Fruit fly (Drosophila melanogaster) ovary, adult (tissue): ENCODE measurements around the gene CG4650.

ENCODE experiments used
- CG17801 ChIP-seq: fragments of 200-800 bp; optimal IDR thresholded peaks from 2 replicates; lab custom pipeline; 2019; ENCODE audit warnings: missing biosample characterization, mild to moderate bottlenecking, missing genetic modification characterization, moderate library complexity; ENCODE audit not compliant: partially characterized antibody

The CG4650 gene

dm6 chr2L:14730077-14730476 is 44.7 kb downstream of the CG4650 start, which contains the start of gene CG42685:
CG42685 (minus strand) TSS chr2L:14730177.
- TF ChIP-seq CG17801 (GFP tag; lab: Kevin White, UChicago) = no peak
